Worm (Caenorhabditis elegans) whole organism, L4 larva: Measurements from ENCODE around the gene rps-4.

Source experiments
- daf-8 ChIP-seq: fragments of 200-800 bp; sonication (Bioruptor generic); IDR thresholded peaks from 2 replicates; pipeline ENCODE4 v1.3.6; 2022; ENCODE audit warnings: missing genetic modification characterization, missing compliant biosample characterization
- dve-1 ChIP-seq: sonication (generic microtip); optimal IDR thresholded peaks from 2 replicates; lab custom pipeline; 2017; ENCODE audit warnings: antibody characterized with exemption, mild to moderate bottlenecking, missing genetic modification characterization, missing compliant biosample characterization; ENCODE audit not compliant: insufficient read depth
- fos-1 ChIP-seq: fragments of 150-350 bp; optimal IDR thresholded peaks from 2 replicates; lab custom pipeline; 2014; ENCODE audit warnings: missing biosample characterization, missing genetic modification characterization
- nhr-237 ChIP-seq: sonication (generic microtip); optimal IDR thresholded peaks from 2 replicates; lab custom pipeline; 2017; ENCODE audit warnings: missing biosample characterization, missing genetic modification characterization
- nhr-77 ChIP-seq: fragments of 150-350 bp; optimal IDR thresholded peaks from 2 replicates; lab custom pipeline; 2014; ENCODE audit warnings: missing biosample characterization, missing genetic modification characterization

DNA sequence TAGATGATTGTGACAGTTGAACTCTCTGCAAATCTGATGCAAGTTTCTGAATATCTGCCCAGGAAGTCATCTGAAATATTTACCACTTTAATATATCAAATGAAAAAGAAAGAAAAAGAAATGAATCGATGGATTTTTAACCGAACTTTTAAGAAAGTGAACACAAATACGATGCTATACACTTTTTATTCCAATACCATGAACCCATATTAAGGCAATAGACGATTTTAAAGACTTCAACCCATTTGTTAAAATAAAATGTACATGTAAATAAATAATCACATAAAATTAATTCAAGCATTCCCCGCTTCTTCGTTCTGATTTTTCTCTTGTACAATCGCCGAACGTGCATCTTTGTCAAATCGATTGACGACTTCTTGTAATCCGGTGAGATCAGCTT is 47.7 kb downstream of the rps-4 start, which contains the start of gene ufl-1:
- TF ChIP-seq fos-1 (tag; lab: Kevin White, UChicago), result no peak
- TF ChIP-seq daf-8, result no peak
- TF ChIP-seq nhr-237 (tag; lab: Kevin White, UChicago), result no peak
- no peak for TF ChIP-seq dve-1
- TF ChIP-seq nhr-77 (tag; lab: Kevin White, UChicago), result no peak
